Fruit fly (Drosophila melanogaster) whole organism, embryonic: ENCODE results near the gene CG33098.

Experiments
- B-H1 ChIP-seq: fragments of 200-800 bp; sonication (Bioruptor generic); IDR thresholded peaks from 3 replicates; pipeline ENCODE4 v1.3.6; 2022; ENCODE audit warnings: missing biosample characterization, missing genetic modification characterization
- CG12071 ChIP-seq: fragments of 200-800 bp; sonication (Bioruptor generic); optimal IDR thresholded peaks from 3 replicates; lab custom pipeline; 2018; ENCODE audit warnings: missing biosample characterization, mild to moderate bottlenecking, missing genetic modification characterization
- CG12104 ChIP-seq: fragments of 200-800 bp; sonication (Bioruptor generic); optimal IDR thresholded peaks from 3 replicates; lab custom pipeline; 2016; ENCODE audit warnings: missing biosample characterization, missing genetic modification characterization
- CG1233 ChIP-seq: fragments of 200-800 bp; sonication (Bioruptor generic); optimal IDR thresholded peaks from 4 replicates; lab custom pipeline; 2018; ENCODE audit warnings: missing biosample characterization, mild to moderate bottlenecking, missing genetic modification characterization
- CG15696 ChIP-seq: fragments of 200-800 bp; sonication (Bioruptor generic); optimal IDR thresholded peaks from 2 replicates; lab custom pipeline; 2019; ENCODE audit warnings: missing biosample characterization, mild to moderate bottlenecking, missing genetic modification characterization, moderate library complexity
- CG17568 ChIP-seq: fragments of 200-800 bp; sonication (Bioruptor generic); optimal IDR thresholded peaks from 2 replicates; lab custom pipeline; 2018; ENCODE audit warnings: missing biosample characterization, mild to moderate bottlenecking, missing genetic modification characterization, moderate library complexity
- CG17802 ChIP-seq: fragments of 200-800 bp; sonication (Bioruptor generic); optimal IDR thresholded peaks from 2 replicates; lab custom pipeline; 2018; ENCODE audit warnings: missing biosample characterization, mild to moderate bottlenecking, missing genetic modification characterization, moderate library complexity
- CG2712 ChIP-seq: fragments of 200-800 bp; optimal IDR thresholded peaks from 3 replicates; lab custom pipeline; 2019; ENCODE audit warnings: missing biosample characterization, mild to moderate bottlenecking, missing genetic modification characterization, moderate library complexity
- CG31441 ChIP-seq: fragments of 200-800 bp; sonication (Bioruptor generic); IDR thresholded peaks from 2 replicates; pipeline ENCODE4 v1.3.6; 2022; ENCODE audit warnings: missing biosample characterization, missing genetic modification characterization
- CG32767 ChIP-seq: fragments of 200-800 bp; sonication (Bioruptor generic); IDR thresholded peaks from 2 replicates; pipeline ENCODE4 v1.3.6; 2022; ENCODE audit warnings: missing biosample characterization, missing genetic modification characterization
- CG34224 ChIP-seq: fragments of 200-800 bp; sonication (Bioruptor generic); IDR thresholded peaks from 3 replicates; pipeline ENCODE4 v1.3.6; 2022; ENCODE audit warnings: missing biosample characterization, missing genetic modification characterization; ENCODE audit not compliant: partially characterized antibody
- CG4282 ChIP-seq: fragments of 200-800 bp; sonication (Bioruptor generic); optimal IDR thresholded peaks from 2 replicates; lab custom pipeline; 2016; ENCODE audit warnings: missing biosample characterization, missing genetic modification characterization
- CG4617 ChIP-seq: fragments of 200-800 bp; sonication (Bioruptor generic); optimal IDR thresholded peaks from 3 replicates; lab custom pipeline; 2016; ENCODE audit warnings: missing biosample characterization, missing genetic modification characterization, borderline replicate concordance
- CG4730 ChIP-seq: fragments of 200-800 bp; sonication (Bioruptor generic); IDR thresholded peaks from 2 replicates; pipeline ENCODE4 v1.3.6; 2022; ENCODE audit warnings: missing biosample characterization, missing genetic modification characterization
- CG6254 ChIP-seq: fragments of 200-800 bp; sonication (Bioruptor generic); optimal IDR thresholded peaks from 3 replicates; lab custom pipeline; 2017; ENCODE audit warnings: mild to moderate bottlenecking, missing biosample characterization, missing genetic modification reagents, missing genetic modification characterization
- CG6654 ChIP-seq: fragments of 200-800 bp; sonication (Bioruptor generic); optimal IDR thresholded peaks from 2 replicates; lab custom pipeline; 2017; ENCODE audit warnings: missing biosample characterization, mild to moderate bottlenecking, missing genetic modification characterization
- CG7357 ChIP-seq: fragments of 200-800 bp; sonication (Bioruptor generic); IDR thresholded peaks from 3 replicates; pipeline ENCODE4 v1.3.6; 2022; ENCODE audit warnings: missing biosample characterization, missing genetic modification characterization
- CG7372 ChIP-seq: fragments of 200-800 bp; sonication (Bioruptor generic); IDR thresholded peaks from 2 replicates; pipeline ENCODE4 v1.3.6; 2022; ENCODE audit warnings: missing biosample characterization, missing genetic modification characterization
- CG9797 ChIP-seq: fragments of 200-800 bp; sonication (Bioruptor generic); optimal IDR thresholded peaks from 3 replicates; lab custom pipeline; 2018; ENCODE audit warnings: missing biosample characterization, mild to moderate bottlenecking, missing genetic modification characterization
- CG9932 ChIP-seq: fragments of 200-800 bp; sonication (Bioruptor generic); IDR thresholded peaks from 2 replicates; pipeline ENCODE4 v1.3.6; 2022; ENCODE audit warnings: missing biosample characterization, missing genetic modification characterization
- Dref ChIP-seq: fragments of 200-800 bp; sonication (Bioruptor generic); IDR thresholded peaks from 2 replicates; pipeline ENCODE4 v1.3.6; 2022; ENCODE audit warnings: missing biosample characterization, missing genetic modification characterization
- GATAe ChIP-seq: fragments of 200-800 bp; sonication (Bioruptor generic); conservative IDR thresholded peaks from 2 replicates; pipeline ENCODE4 v1.3.6; 2022; ENCODE audit warnings: missing biosample characterization, missing genetic modification characterization
- H15 ChIP-seq: fragments of 200-800 bp; sonication (Bioruptor generic); IDR thresholded peaks from 3 replicates; pipeline ENCODE4 v1.3.6; 2022; ENCODE audit warnings: missing biosample characterization, missing genetic modification characterization
- Oli ChIP-seq: fragments of 200-800 bp; sonication (Bioruptor generic); optimal IDR thresholded peaks from 2 replicates; lab custom pipeline; 2018; ENCODE audit warnings: missing biosample characterization, mild to moderate bottlenecking, missing genetic modification characterization, moderate library complexity
- Optix ChIP-seq: fragments of 200-800 bp; sonication (Bioruptor generic); IDR thresholded peaks from 3 replicates; pipeline ENCODE4 v1.3.6; 2022; ENCODE audit warnings: missing biosample characterization, missing genetic modification characterization
- Ptx1 ChIP-seq: fragments of 200-800 bp; sonication (Bioruptor generic); IDR thresholded peaks from 2 replicates; pipeline ENCODE4 v1.3.6; 2022; ENCODE audit warnings: missing biosample characterization, missing genetic modification characterization
- Six4 ChIP-seq: fragments of 200-800 bp; sonication (Bioruptor generic); optimal IDR thresholded peaks from 2 replicates; lab custom pipeline; 2016; ENCODE audit warnings: missing biosample characterization, missing genetic modification characterization
- az2 ChIP-seq: fragments of 200-800 bp; sonication (Bioruptor generic); optimal IDR thresholded peaks from 3 replicates; lab custom pipeline; 2016; ENCODE audit warnings: missing biosample characterization, missing genetic modification characterization
- br ChIP-seq: fragments of >200 bp; optimal IDR thresholded peaks from 2 replicates; lab custom pipeline; 2017
- cas ChIP-seq: fragments of 200-800 bp; sonication (Bioruptor generic); IDR thresholded peaks from 2 replicates; pipeline ENCODE4 v1.3.6; 2022; ENCODE audit warnings: missing biosample characterization, missing genetic modification characterization
- danr ChIP-seq: fragments of 200-800 bp; sonication (Bioruptor generic); IDR thresholded peaks from 2 replicates; pipeline ENCODE4 v1.3.6; 2022; ENCODE audit warnings: missing biosample characterization, missing genetic modification characterization
- disco-r ChIP-seq: fragments of 200-800 bp; sonication (Bioruptor generic); optimal IDR thresholded peaks from 2 replicates; lab custom pipeline; 2016; ENCODE audit warnings: missing biosample characterization, missing genetic modification characterization
- dpn ChIP-seq, 2 experiments: fragments of 200-800 bp; sonication (Bioruptor generic); optimal IDR thresholded peaks; 3 replicates each; lab custom pipeline; 2016; ENCODE audit warnings: missing biosample characterization in 2 of 2, missing genetic modification characterization in 2 of 2
- eve ChIP-seq, 2 experiments: fragments of >200 bp; optimal IDR thresholded peaks; 2 replicates each; lab custom pipeline; 2017; ENCODE audit warnings: missing biosample characterization in 2 of 2, missing genetic modification characterization in 2 of 2
- gce ChIP-seq: fragments of 200-800 bp; sonication (Bioruptor generic); IDR thresholded peaks from 3 replicates; pipeline ENCODE4 v1.3.6; 2022; ENCODE audit warnings: missing biosample characterization, missing genetic modification characterization
- grn ChIP-seq: fragments of 200-800 bp; sonication (Bioruptor generic); optimal IDR thresholded peaks from 3 replicates; lab custom pipeline; 2017; ENCODE audit warnings: missing biosample characterization, missing genetic modification characterization
- hth ChIP-seq: fragments of >200 bp; optimal IDR thresholded peaks from 2 replicates; lab custom pipeline; 2017; ENCODE audit warnings: inconsistent platforms
- ken ChIP-seq: fragments of 200-800 bp; sonication (Bioruptor generic); IDR thresholded peaks from 3 replicates; pipeline ENCODE4 v1.3.6; 2022; ENCODE audit warnings: missing biosample characterization, missing genetic modification characterization
- lmd ChIP-seq: fragments of 200-800 bp; sonication (Bioruptor generic); IDR thresholded peaks from 2 replicates; pipeline ENCODE4 v1.3.6; 2022; ENCODE audit warnings: missing biosample characterization, missing genetic modification characterization
- maf-S ChIP-seq: fragments of 200-800 bp; sonication (Bioruptor generic); optimal IDR thresholded peaks from 2 replicates; lab custom pipeline; 2016; ENCODE audit warnings: missing biosample characterization, missing genetic modification characterization
- mld ChIP-seq: fragments of 200-800 bp; sonication (Bioruptor generic); IDR thresholded peaks from 3 replicates; pipeline ENCODE4 v1.3.6; 2022; ENCODE audit warnings: missing biosample characterization, missing genetic modification characterization; ENCODE audit not compliant: partially characterized antibody
- otp ChIP-seq: fragments of 200-800 bp; sonication (Bioruptor generic); IDR thresholded peaks from 3 replicates; pipeline ENCODE4, ENCODE4 v1.3.6; 2022; ENCODE audit warnings: missing biosample characterization, missing genetic modification characterization
- p53 ChIP-seq: fragments of 200-800 bp; sonication (Bioruptor generic); optimal IDR thresholded peaks from 2 replicates; lab custom pipeline; 2016; ENCODE audit warnings: missing biosample characterization, missing genetic modification characterization
- pho ChIP-seq: fragments of 200-800 bp; sonication (Bioruptor generic); optimal IDR thresholded peaks from 2 replicates; lab custom pipeline; 2016; ENCODE audit warnings: missing biosample characterization, missing genetic modification characterization
- pros ChIP-seq: fragments of 200-800 bp; sonication (Bioruptor generic); optimal IDR thresholded peaks from 3 replicates; lab custom pipeline; 2019; ENCODE audit warnings: missing biosample characterization, mild to moderate bottlenecking, missing genetic modification characterization, moderate library complexity
- sd ChIP-seq: fragments of 200-800 bp; sonication (Bioruptor generic); optimal IDR thresholded peaks from 3 replicates; lab custom pipeline; 2018; ENCODE audit warnings: missing biosample characterization, mild to moderate bottlenecking, missing genetic modification characterization, moderate library complexity
- sens ChIP-seq: fragments of 200-800 bp; sonication (Bioruptor generic); peaks from one replicate; lab custom pipeline; 2016; ENCODE audit warnings: missing biosample characterization, missing genetic modification characterization
- sug ChIP-seq: fragments of 200-800 bp; optimal IDR thresholded peaks from 2 replicates; lab custom pipeline; 2019; ENCODE audit warnings: missing biosample characterization, mild to moderate bottlenecking, missing genetic modification characterization, moderate library complexity
- tup ChIP-seq: fragments of 200-800 bp; sonication (Bioruptor generic); optimal IDR thresholded peaks from 2 replicates; lab custom pipeline; 2016; ENCODE audit warnings: missing biosample characterization, mild to moderate bottlenecking, missing genetic modification characterization, moderate library complexity
- wor ChIP-seq: fragments of 200-800 bp; sonication (Bioruptor generic); IDR thresholded peaks from 2 replicates; pipeline ENCODE4 v1.3.6; 2022; ENCODE audit warnings: missing biosample characterization, missing genetic modification characterization
- zen ChIP-seq: fragments of 200-800 bp; sonication (Bioruptor generic); optimal IDR thresholded peaks from 3 replicates; lab custom pipeline; 2018; ENCODE audit warnings: missing biosample characterization, mild to moderate bottlenecking, missing genetic modification characterization, moderate library complexity
- zf30C ChIP-seq: fragments of 200-800 bp; sonication (Bioruptor generic); optimal IDR thresholded peaks from 3 replicates; lab custom pipeline; 2018; ENCODE audit warnings: missing biosample characterization, mild to moderate bottlenecking, missing genetic modification characterization

The CG33098 gene

DNA sequence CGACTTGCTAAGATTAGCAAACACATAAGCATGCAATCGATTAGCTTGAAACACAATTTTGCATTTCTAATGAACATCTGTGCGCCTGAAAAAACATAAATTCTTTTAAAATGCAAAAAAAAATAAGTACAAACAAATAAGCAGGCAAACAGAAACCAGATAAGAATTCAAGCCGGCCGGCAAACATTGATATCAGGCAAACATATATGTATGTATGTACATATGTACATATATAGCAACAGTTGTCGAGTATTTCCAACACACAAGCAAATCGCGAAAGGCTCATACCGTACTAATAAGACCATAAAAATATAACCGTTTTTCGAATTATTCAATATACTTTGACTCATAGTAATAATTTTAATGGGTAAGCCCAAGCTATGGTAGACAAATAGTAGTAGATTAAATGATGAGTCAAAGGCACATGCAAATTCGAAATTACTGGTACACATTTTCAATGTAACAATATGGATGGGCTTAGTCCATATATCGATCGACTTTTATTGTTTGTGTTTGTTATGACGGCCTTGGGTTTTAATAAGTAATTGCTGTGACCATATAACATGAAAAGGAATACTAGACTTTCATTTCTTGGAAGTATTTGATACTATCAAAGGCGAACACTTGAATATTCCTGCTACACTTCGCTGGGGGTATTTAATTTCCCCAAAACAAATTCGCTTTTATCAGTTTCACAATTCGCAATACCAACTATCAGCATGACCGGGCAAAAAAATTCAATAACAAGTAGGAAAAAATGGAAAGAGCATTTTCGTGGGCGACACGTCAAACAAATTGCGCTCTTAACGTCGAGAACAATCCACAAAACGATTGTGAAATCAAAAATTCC lies 17.0 kb upstream of the CG33098 start:
- TF ChIP-seq p53 (GFP tag; lab: Kevin White, UChicago), result no peak
- no peak for TF ChIP-seq maf-S (GFP tag; lab: Kevin White, UChicago)
- TF ChIP-seq B-H1, result no peak
- no peak for TF ChIP-seq CG4282 (GFP tag; lab: Kevin White, UChicago)
- no peak for TF ChIP-seq CG9797 (GFP tag; lab: Kevin White, UChicago)
- TF ChIP-seq Dref (GFP tag; lab: Robert Waterston, UW), result no peak
- no peak for TF ChIP-seq gce
- no peak for TF ChIP-seq otp (GFP tag; lab: Robert Waterston, UW)
- no peak for TF ChIP-seq CG9932 (GFP tag; lab: Robert Waterston, UW)
- no peak for TF ChIP-seq CG12104 (GFP tag; lab: Kevin White, UChicago)
- TF ChIP-seq Optix (GFP tag; lab: Robert Waterston, UW), result no peak
- peak; percentile 69 for TF ChIP-seq sens (GFP tag; lab: Kevin White, UChicago)
- no peak for TF ChIP-seq CG4730 (GFP tag; lab: Robert Waterston, UW)
- TF ChIP-seq CG32767 (GFP tag; lab: Robert Waterston, UW), result no peak
- TF ChIP-seq CG4617 (GFP tag; lab: Kevin White, UChicago), result no peak
- no peak for TF ChIP-seq CG17802
- no peak for TF ChIP-seq CG6254 (GFP tag; lab: Kevin White, UChicago)
- TF ChIP-seq az2 (GFP tag; lab: Kevin White, UChicago), result peak; percentile 4
- peak in 1 of 2 experiments; percentile 13 for TF ChIP-seq eve (GFP tag; optimal IDR thresholded peaks at IDR 0.05; lab: Kevin White, UChicago)
- no peak for TF ChIP-seq CG17568 (GFP tag; lab: Kevin White, UChicago)
- TF ChIP-seq CG12071 (GFP tag; lab: Kevin White, UChicago), result no peak
- no peak for TF ChIP-seq wor (GFP tag; lab: Robert Waterston, UW)
- no peak for TF ChIP-seq CG7372 (GFP tag; lab: Robert Waterston, UW)
- TF ChIP-seq CG6654 (GFP tag; lab: Kevin White, UChicago), result no peak
- 0 out of 2 replicates have a peak, but pooled peaks have one; percentile 1 for TF ChIP-seq Ptx1 (GFP tag; lab: Robert Waterston, UW)
- no peak for TF ChIP-seq H15
- no peak for TF ChIP-seq CG7357 (GFP tag; lab: Robert Waterston, UW)
- TF ChIP-seq GATAe (GFP tag; lab: Robert Waterston, UW), result no peak
- TF ChIP-seq dpn (GFP tag; optimal IDR thresholded peaks at IDR 0.05; lab: Kevin White, UChicago), result no peak
- no peak for TF ChIP-seq br (lab: Kevin White, UChicago)
- no peak for TF ChIP-seq mld (GFP tag; lab: Robert Waterston, UW)
- no peak for TF ChIP-seq Six4 (GFP tag; lab: Kevin White, UChicago)
- no peak for TF ChIP-seq CG2712 (tag; lab: Kevin White, UChicago)
- TF ChIP-seq CG34224 (GFP tag; lab: Robert Waterston, UW), result no peak
- TF ChIP-seq zf30C (GFP tag; lab: Kevin White, UChicago), result no peak
- TF ChIP-seq tup (GFP tag; lab: Kevin White, UChicago), result no peak
- no peak for TF ChIP-seq CG31441 (GFP tag; lab: Robert Waterston, UW)
- no peak for TF ChIP-seq hth (lab: Kevin White, UChicago)
- TF ChIP-seq sd (tag; lab: Kevin White, UChicago), result no peak
- TF ChIP-seq pros (GFP tag; lab: Kevin White, UChicago), result no peak
- no peak for TF ChIP-seq ken
- peak; percentile 97 for TF ChIP-seq sug
- no peak for TF ChIP-seq CG1233 (GFP tag; lab: Kevin White, UChicago)
- no peak for TF ChIP-seq lmd
- TF ChIP-seq Oli (tag; lab: Kevin White, UChicago), result no peak
- TF ChIP-seq zen, result peak; percentile 30
- no peak for TF ChIP-seq grn (GFP tag; lab: Kevin White, UChicago)
- TF ChIP-seq cas (GFP tag; lab: Robert Waterston, UW), result no peak
- no peak for TF ChIP-seq danr (GFP tag; lab: Robert Waterston, UW)
- TF ChIP-seq disco-r (GFP tag; lab: Kevin White, UChicago), result no peak
- TF ChIP-seq pho, result no peak
- peak; percentile 67 for TF ChIP-seq CG15696
